Fruit fly (Drosophila melanogaster) whole organism, wandering third instar larva: ENCODE results near the gene CG5282.
A peak's percentile ranks its signal among the peaks of the same experiment; 100 is the strongest.

Experiments
- Abd-B ChIP-seq: fragments of >200 bp; optimal IDR thresholded peaks from 2 replicates; lab custom pipeline; 2017; ENCODE audit warnings: missing biosample characterization, missing genetic modification characterization
- CG32264 ChIP-seq: fragments of 200-800 bp; sonication (Bioruptor generic); optimal IDR thresholded peaks from 2 replicates; lab custom pipeline; 2016; ENCODE audit warnings: missing biosample characterization, missing genetic modification characterization
- CG9705 ChIP-seq: fragments of 200-800 bp; sonication (Bioruptor generic); optimal IDR thresholded peaks from 2 replicates; lab custom pipeline; 2018; ENCODE audit warnings: missing biosample characterization, mild to moderate bottlenecking, missing genetic modification characterization
- CrebA ChIP-seq: fragments of 200-800 bp; sonication (Bioruptor generic); optimal IDR thresholded peaks from 2 replicates; lab custom pipeline; 2016; ENCODE audit warnings: missing biosample characterization, mild to moderate bottlenecking, missing genetic modification characterization, borderline replicate concordance
- Dfd ChIP-seq: fragments of >200 bp; optimal IDR thresholded peaks from 2 replicates; lab custom pipeline; 2017; ENCODE audit warnings: missing biosample characterization, missing genetic modification characterization
- Dif ChIP-seq: fragments of 200-275, 200-300 bp; sonication (Bioruptor generic); optimal IDR thresholded peaks from 2 replicates; lab custom pipeline; 2018; ENCODE audit warnings: missing biosample characterization, missing genetic modification characterization; ENCODE audit not compliant: partially characterized antibody
- GATAd ChIP-seq: sonication (Bioruptor generic); optimal IDR thresholded peaks from 2 replicates; lab custom pipeline; 2016; ENCODE audit warnings: missing biosample characterization, missing genetic modification characterization
- HLH106 ChIP-seq: fragments of 200-800 bp; optimal IDR thresholded peaks from 3 replicates; lab custom pipeline; 2019; ENCODE audit warnings: missing biosample characterization, mild to moderate bottlenecking, missing genetic modification characterization, moderate library complexity
- Hnf4 ChIP-seq: fragments of 200-800 bp; sonication (Bioruptor generic); optimal IDR thresholded peaks from 2 replicates; lab custom pipeline; 2016; ENCODE audit warnings: missing biosample characterization, mild to moderate bottlenecking, missing genetic modification characterization
- Hr78 ChIP-seq: fragments of >200 bp; optimal IDR thresholded peaks from 2 replicates; lab custom pipeline; 2017; ENCODE audit warnings: missing biosample characterization, missing genetic modification characterization
- Hr83 ChIP-seq: fragments of 200-300 bp; sonication (Bioruptor generic); optimal IDR thresholded peaks from 2 replicates; lab custom pipeline; 2016; ENCODE audit warnings: missing biosample characterization, mild to moderate bottlenecking, missing genetic modification characterization, moderate library complexity; ENCODE audit not compliant: poor library complexity, severe bottlenecking
- Jra ChIP-seq: sonication (Bioruptor generic); optimal IDR thresholded peaks from 2 replicates; lab custom pipeline; 2016; ENCODE audit warnings: missing biosample characterization, missing genetic modification characterization
- Mio ChIP-seq: sonication (Bioruptor generic); optimal IDR thresholded peaks from 2 replicates; lab custom pipeline; 2016; ENCODE audit warnings: missing biosample characterization, missing genetic modification characterization
- Myc ChIP-seq: fragments of >200 bp; optimal IDR thresholded peaks from 2 replicates; lab custom pipeline; 2017
- OdsH ChIP-seq: fragments of 200-800 bp; sonication (Bioruptor generic); optimal IDR thresholded peaks from 2 replicates; lab custom pipeline; 2016; ENCODE audit warnings: missing biosample characterization, mild to moderate bottlenecking, missing genetic modification characterization
- Rel ChIP-seq, 2 experiments: fragments of 200-800 bp; sonication (Bioruptor generic) in 1 of 2; optimal IDR thresholded peaks; 2 replicates in 1 of 2; 3 replicates in 1 of 2; lab custom pipeline; 2016 to 2019; ENCODE audit warnings: mild to moderate bottlenecking in 2 of 2, missing biosample characterization in 2 of 2, missing genetic modification characterization in 2 of 2, moderate library complexity in 1 of 2
- Sp1 ChIP-seq: fragments of 200-800 bp; sonication (Bioruptor generic); optimal IDR thresholded peaks from 3 replicates; lab custom pipeline; 2019; ENCODE audit warnings: missing biosample characterization, mild to moderate bottlenecking, missing genetic modification characterization, moderate library complexity
- Vsx2 ChIP-seq: fragments of 200-300, 225-300 bp; sonication (Bioruptor generic); optimal IDR thresholded peaks from 2 replicates; lab custom pipeline; 2018; ENCODE audit warnings: missing biosample characterization, missing genetic modification characterization; ENCODE audit not compliant: partially characterized antibody
- br ChIP-seq: fragments of 200-800 bp; sonication (Bioruptor generic); optimal IDR thresholded peaks from 2 replicates; lab custom pipeline; 2016; ENCODE audit warnings: missing biosample characterization, missing genetic modification characterization
- dl ChIP-seq, 2 experiments: fragments of 175-275, 200-275 bp in 1 of 2; fragments of 200-275 bp in 1 of 2; sonication (Bioruptor generic); optimal IDR thresholded peaks; lab custom pipeline; 2018; ENCODE audit warnings: mild to moderate bottlenecking in 2 of 2, missing biosample characterization in 2 of 2, missing genetic modification characterization in 2 of 2, moderate library complexity in 2 of 2; ENCODE audit not compliant: partially characterized antibody in 2 of 2, insufficient read depth in 1 of 2
- dsf ChIP-seq: sonication (Bioruptor generic); optimal IDR thresholded peaks from 2 replicates; lab custom pipeline; 2016; ENCODE audit warnings: missing biosample characterization, missing genetic modification characterization, borderline replicate concordance
- ey ChIP-seq: fragments of 200-800 bp; sonication (Bioruptor generic); optimal IDR thresholded peaks from 2 replicates; lab custom pipeline; 2016; ENCODE audit warnings: missing biosample characterization, missing genetic modification characterization
- fru ChIP-seq: fragments of 200-800 bp; sonication (Bioruptor generic); optimal IDR thresholded peaks from 3 replicates; lab custom pipeline; 2016; ENCODE audit warnings: missing biosample characterization, mild to moderate bottlenecking, missing genetic modification characterization
- h ChIP-seq: fragments of 200-800 bp; sonication (Bioruptor generic); optimal IDR thresholded peaks from 3 replicates; lab custom pipeline; 2016; ENCODE audit warnings: missing biosample characterization, mild to moderate bottlenecking, missing genetic modification characterization
- jim ChIP-seq: fragments of 175-275, 200-325 bp; sonication (Bioruptor generic); optimal IDR thresholded peaks from 2 replicates; lab custom pipeline; 2016; ENCODE audit warnings: missing biosample characterization, mild to moderate bottlenecking, missing genetic modification characterization
- lola ChIP-seq: fragments of >200 bp; optimal IDR thresholded peaks from 2 replicates; lab custom pipeline; 2017; ENCODE audit warnings: missing biosample characterization, missing genetic modification characterization
- pan ChIP-seq: fragments of >200 bp; optimal IDR thresholded peaks from 2 replicates; lab custom pipeline; 2017
- psq ChIP-seq: fragments of 200-800 bp; sonication (Bioruptor generic); optimal IDR thresholded peaks from 3 replicates; lab custom pipeline; 2017; ENCODE audit warnings: missing biosample characterization, mild to moderate bottlenecking, missing genetic modification characterization, moderate library complexity
- rgr ChIP-seq: fragments of 200-800 bp; sonication (Bioruptor generic); optimal IDR thresholded peaks from 3 replicates; lab custom pipeline; 2016; ENCODE audit warnings: missing biosample characterization, mild to moderate bottlenecking, missing genetic modification characterization
- sage ChIP-seq: fragments of 200-800 bp; sonication (Bioruptor generic); optimal IDR thresholded peaks from 2 replicates; lab custom pipeline; 2016; ENCODE audit warnings: missing biosample characterization, mild to moderate bottlenecking, missing genetic modification characterization
- sv ChIP-seq: fragments of 200-800 bp; sonication (Bioruptor generic); optimal IDR thresholded peaks from 3 replicates; lab custom pipeline; 2016; ENCODE audit warnings: missing biosample characterization, missing genetic modification characterization
- tai ChIP-seq: sonication (Bioruptor generic); optimal IDR thresholded peaks from 2 replicates; lab custom pipeline; 2016; ENCODE audit warnings: missing biosample characterization, missing genetic modification characterization
- usp ChIP-seq: fragments of >200 bp; optimal IDR thresholded peaks from 2 replicates; lab custom pipeline; 2017; ENCODE audit warnings: missing biosample characterization, missing genetic modification characterization
- woc ChIP-seq: sonication (Bioruptor generic); optimal IDR thresholded peaks from 2 replicates; lab custom pipeline; 2016; ENCODE audit warnings: missing biosample characterization, mild to moderate bottlenecking, missing genetic modification characterization

The CG5282 gene

DNA sequence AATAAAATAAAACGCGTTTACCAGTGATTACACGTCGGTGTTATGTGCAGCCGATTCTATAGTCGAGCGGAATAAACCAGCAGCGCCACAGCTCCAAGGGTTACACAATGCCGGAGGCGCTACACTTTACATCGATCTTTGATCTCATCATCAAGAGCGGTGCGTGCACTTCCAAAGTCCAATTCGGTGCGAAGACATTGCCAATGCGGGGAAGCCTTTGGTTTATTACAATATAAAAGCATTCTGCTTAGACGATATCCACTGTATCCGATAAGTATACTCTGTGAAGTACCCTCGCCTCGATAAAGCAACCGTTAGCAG is 38.1 kb downstream of the CG5282 start:
- TF ChIP-seq tai (GFP tag; lab: Kevin White, UChicago) (no peak), GATAd (no peak)

DNA sequence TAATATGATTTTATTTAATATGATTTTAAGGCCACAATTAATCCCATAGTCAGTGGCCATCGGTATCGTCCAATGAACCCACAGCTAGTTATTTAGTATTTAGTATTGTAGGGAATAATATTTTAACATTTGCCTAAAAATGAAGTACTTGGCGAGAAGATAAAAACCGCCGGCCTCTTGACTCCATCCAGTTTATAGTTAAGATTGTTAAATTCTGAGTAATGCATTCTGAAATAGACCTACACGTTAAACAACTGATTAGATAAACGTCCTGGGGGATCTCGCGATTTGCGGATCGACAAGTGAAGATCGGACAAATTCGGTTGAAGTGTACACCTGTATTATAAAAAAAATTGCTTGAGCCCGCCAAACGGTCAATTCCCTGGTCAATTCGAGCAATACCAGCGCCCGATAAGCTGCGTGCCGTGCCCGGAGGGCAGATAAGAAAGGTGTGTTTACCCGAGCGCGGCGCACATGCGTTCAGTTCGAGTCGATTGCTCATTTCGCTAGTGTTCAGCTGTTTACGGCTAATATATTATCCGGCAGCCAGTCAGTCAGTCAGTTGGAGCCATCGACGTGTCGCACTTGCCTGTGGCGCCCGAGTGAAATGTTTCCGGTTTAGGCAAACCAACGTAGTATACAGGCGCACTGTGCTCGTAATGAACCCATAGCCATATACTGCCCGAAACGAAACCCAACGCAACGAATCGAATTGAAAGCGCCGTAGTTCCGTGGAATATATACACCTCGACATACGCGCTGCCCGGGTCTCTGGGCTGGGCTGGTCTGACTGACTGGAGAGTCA is 38.6 kb downstream of the CG5282 start:
- no peak for TF ChIP-seq Abd-B
- TF ChIP-seq Hr78 (GFP tag; lab: Kevin White, UChicago): no peak
- TF ChIP-seq Myc (lab: Kevin White, UChicago): no peak
- TF ChIP-seq tai (GFP tag; lab: Kevin White, UChicago): no peak
- TF ChIP-seq psq: no peak
- no peak for TF ChIP-seq jim
- no peak for TF ChIP-seq woc (GFP tag; lab: Kevin White, UChicago)
- TF ChIP-seq Hnf4 (GFP tag; lab: Kevin White, UChicago): no peak
- TF ChIP-seq dl (GFP tag; optimal IDR thresholded peaks at IDR 0.05; lab: Kevin White, UChicago; ENCODE audit: insufficient read depth in 1 of 2, partially characterized antibody in 2 of 2): no peak
- no peak for TF ChIP-seq sv (GFP tag; lab: Kevin White, UChicago)
- no peak for TF ChIP-seq br
- TF ChIP-seq Rel (GFP tag; optimal IDR thresholded peaks at IDR 0.05; lab: Kevin White, UChicago): no peak
- peak; percentile 79 for TF ChIP-seq Rel (tag; optimal IDR thresholded peaks at IDR 0.05; lab: Kevin White, UChicago)
- TF ChIP-seq usp (GFP tag; lab: Kevin White, UChicago): no peak
- TF ChIP-seq CrebA (GFP tag; lab: Kevin White, UChicago): no peak
- no peak for TF ChIP-seq GATAd
- no peak for TF ChIP-seq OdsH
- TF ChIP-seq Mio (GFP tag; lab: Kevin White, UChicago): no peak
- peak; percentile 5 for TF ChIP-seq Sp1 (GFP tag; lab: Kevin White, UChicago)
- no peak for TF ChIP-seq lola (GFP tag; lab: Kevin White, UChicago)
- TF ChIP-seq CG9705 (GFP tag; lab: Kevin White, UChicago): no peak
- TF ChIP-seq Vsx2 (GFP tag; lab: Kevin White, UChicago): no peak
- TF ChIP-seq Dfd (GFP tag; lab: Kevin White, UChicago): no peak
- no peak for TF ChIP-seq sage (GFP tag; lab: Kevin White, UChicago)
- no peak for TF ChIP-seq Dif
- no peak for TF ChIP-seq pan (lab: Kevin White, UChicago)
- TF ChIP-seq ey (GFP tag; lab: Kevin White, UChicago): no peak
- TF ChIP-seq fru: no peak
- peak; percentile 59 for TF ChIP-seq h (GFP tag; lab: Kevin White, UChicago)
- TF ChIP-seq HLH106 (tag; lab: Kevin White, UChicago): no peak
- TF ChIP-seq dsf (GFP tag; lab: Kevin White, UChicago): no peak
- TF ChIP-seq Jra (GFP tag; lab: Kevin White, UChicago): peak; percentile 0
- peak; percentile 37 for TF ChIP-seq Hr83 (GFP tag; lab: Kevin White, UChicago)
- TF ChIP-seq rgr (GFP tag; lab: Kevin White, UChicago): no peak
- TF ChIP-seq CG32264 (GFP tag; lab: Kevin White, UChicago): no peak

DNA sequence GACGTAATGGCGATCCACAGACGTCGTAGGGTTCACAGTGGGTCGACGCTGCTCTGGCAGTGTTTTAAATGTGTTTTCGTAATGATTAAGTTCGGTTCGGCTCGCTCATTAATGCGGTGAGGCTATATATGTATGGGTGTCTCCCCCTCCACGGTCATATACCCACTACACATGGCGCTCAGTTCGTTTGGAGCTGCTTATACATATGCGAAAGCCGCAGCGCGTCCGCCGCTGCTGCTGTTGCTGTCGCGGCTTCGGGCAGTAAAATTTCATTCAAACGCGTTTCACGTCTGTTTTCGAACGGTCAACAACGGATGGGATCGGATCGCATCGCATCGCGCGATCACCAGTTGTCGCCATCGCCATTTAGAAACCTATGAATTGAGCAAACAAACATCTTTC is 39.9 kb downstream of the CG5282 start:
- TF ChIP-seq dl (GFP tag; optimal IDR thresholded peaks at IDR 0.05; lab: Kevin White, UChicago; ENCODE audit: insufficient read depth in 1 of 2, partially characterized antibody in 2 of 2) (no peak), Sp1 (GFP tag; lab: Kevin White, UChicago) (peak; percentile 6), Rel (GFP tag; optimal IDR thresholded peaks at IDR 0.05; lab: Kevin White, UChicago) (no peak), Rel (tag; optimal IDR thresholded peaks at IDR 0.05; lab: Kevin White, UChicago) (peak; percentile 76), CrebA (GFP tag; lab: Kevin White, UChicago) (no peak), h (GFP tag; lab: Kevin White, UChicago) (no peak), dsf (GFP tag; lab: Kevin White, UChicago) (no peak), Hr78 (GFP tag; lab: Kevin White, UChicago) (no peak)
